Fruit fly (Drosophila melanogaster) whole organism, pupa: ENCODE results near the gene Seipin.

Source experiments
- CG10348 ChIP-seq: fragments of 200-800 bp; sonication (Bioruptor generic); IDR thresholded peaks from 2 replicates; pipeline ENCODE4 v1.3.6; 2022; ENCODE audit warnings: missing biosample characterization, missing genetic modification characterization
- CG12605 ChIP-seq: fragments of 200-800 bp; sonication (Bioruptor generic); IDR thresholded peaks from 2 replicates; pipeline ENCODE4 v1.3.6; 2022; ENCODE audit warnings: missing biosample characterization, missing genetic modification characterization
- CG13204 ChIP-seq: fragments of 200-800 bp; sonication (Bioruptor generic); optimal IDR thresholded peaks from 2 replicates; lab custom pipeline; 2018; ENCODE audit warnings: missing biosample characterization, mild to moderate bottlenecking, missing genetic modification characterization, moderate library complexity
- CG14655 ChIP-seq: fragments of 200-800 bp; sonication (Bioruptor generic); optimal IDR thresholded peaks from 3 replicates; lab custom pipeline; 2017; ENCODE audit warnings: mild to moderate bottlenecking, missing biosample characterization, missing genetic modification reagents, missing genetic modification characterization
- CG15710 ChIP-seq: fragments of 200-800 bp; sonication (Bioruptor generic); optimal IDR thresholded peaks from 2 replicates; lab custom pipeline; 2018; ENCODE audit warnings: missing biosample characterization, mild to moderate bottlenecking, missing genetic modification characterization, moderate library complexity
- CG17806 ChIP-seq: fragments of 200-800 bp; sonication (Bioruptor generic); optimal IDR thresholded peaks from 2 replicates; lab custom pipeline; 2018; ENCODE audit warnings: missing biosample characterization, mild to moderate bottlenecking, missing genetic modification characterization, moderate library complexity
- CG32121 ChIP-seq: fragments of 200-800 bp; sonication (Bioruptor generic); IDR thresholded peaks from 2 replicates; pipeline ENCODE4 v1.3.6; 2022; ENCODE audit warnings: missing biosample characterization, missing genetic modification characterization
- CG34367 ChIP-seq: fragments of 200-800 bp; sonication (Bioruptor generic); optimal IDR thresholded peaks from 2 replicates; lab custom pipeline; 2018; ENCODE audit warnings: missing biosample characterization, mild to moderate bottlenecking, missing genetic modification characterization
- CG4496 ChIP-seq: fragments of 200-800 bp; sonication (Bioruptor generic); IDR thresholded peaks from 3 replicates; pipeline ENCODE4 v1.3.6; 2022; ENCODE audit warnings: missing biosample characterization, missing genetic modification characterization
- CG8159 ChIP-seq: fragments of 200-800 bp; sonication (Bioruptor generic); optimal IDR thresholded peaks from 3 replicates; lab custom pipeline; 2018; ENCODE audit warnings: missing biosample characterization, mild to moderate bottlenecking, missing genetic modification characterization, moderate library complexity
- CG8301 ChIP-seq: fragments of 200-800 bp; sonication (Bioruptor generic); optimal IDR thresholded peaks from 2 replicates; lab custom pipeline; 2018; ENCODE audit warnings: missing biosample characterization, mild to moderate bottlenecking, missing genetic modification characterization
- CG9948 ChIP-seq: fragments of 200-800 bp; sonication (Bioruptor generic); optimal IDR thresholded peaks from 2 replicates; lab custom pipeline; 2018; ENCODE audit warnings: missing biosample characterization, mild to moderate bottlenecking, missing genetic modification characterization, moderate library complexity
- D1 ChIP-seq: fragments of 200-800 bp; sonication (Bioruptor generic); optimal IDR thresholded peaks from 2 replicates; lab custom pipeline; 2018; ENCODE audit warnings: missing biosample characterization, mild to moderate bottlenecking, missing genetic modification characterization, moderate library complexity
- EcR ChIP-seq: fragments of 200-800 bp; sonication (Bioruptor generic); optimal IDR thresholded peaks from 3 replicates; lab custom pipeline; 2019; ENCODE audit warnings: missing biosample characterization, missing genetic modification characterization, mild to moderate bottlenecking, moderate library complexity, missing genetic modification reagents
- Ets98B ChIP-seq: fragments of 200-800 bp; sonication (Bioruptor generic); IDR thresholded peaks from 2 replicates; pipeline ENCODE4 v1.3.6; 2022; ENCODE audit warnings: missing biosample characterization, missing genetic modification characterization
- Pif1A ChIP-seq: fragments of 200-800 bp; sonication (Bioruptor generic); optimal IDR thresholded peaks from 3 replicates; lab custom pipeline; 2016; ENCODE audit warnings: missing biosample characterization, missing genetic modification characterization
- Pif1B ChIP-seq: fragments of 200-800 bp; sonication (Bioruptor generic); optimal IDR thresholded peaks from 3 replicates; lab custom pipeline; 2016; ENCODE audit warnings: missing biosample characterization, missing genetic modification characterization
- Snoo ChIP-seq: fragments of 200-800 bp; sonication (Bioruptor generic); optimal IDR thresholded peaks from 3 replicates; lab custom pipeline; 2017; ENCODE audit warnings: missing biosample characterization, mild to moderate bottlenecking, missing genetic modification characterization, inconsistent platforms
- fd96Ca ChIP-seq: fragments of 200-800 bp; sonication (Bioruptor generic); IDR thresholded peaks from 3 replicates; pipeline ENCODE4 v1.3.6; 2022; ENCODE audit warnings: missing biosample characterization, missing genetic modification characterization
- gl ChIP-seq: fragments of 200-800 bp; sonication (Bioruptor generic); optimal IDR thresholded peaks from 2 replicates; lab custom pipeline; 2018; ENCODE audit warnings: missing biosample characterization, mild to moderate bottlenecking, missing genetic modification characterization
- rn ChIP-seq: fragments of 200-800 bp; sonication (Bioruptor generic); IDR thresholded peaks from 2 replicates; pipeline ENCODE4 v1.3.6; 2022; ENCODE audit warnings: missing biosample characterization, missing genetic modification characterization

Gene Seipin

dm6 chrX:2619651-2620050 lies at the start of gene Seipin, which contains the start of gene Tsp3A:
TSS of gene Seipin (plus strand) at chrX:2619799.
TSS of gene Tsp3A (minus strand) at chrX:2619738.
- peak; percentile 78 for TF ChIP-seq CG17806 (tag; lab: Kevin White, UChicago)
- peak; percentile 54 for TF ChIP-seq CG13204 (GFP tag; lab: Kevin White, UChicago)
- no peak for TF ChIP-seq Pif1A (GFP tag; lab: Kevin White, UChicago)
- TF ChIP-seq D1 (tag; lab: Kevin White, UChicago), result no peak
- TF ChIP-seq CG8301 (tag; lab: Kevin White, UChicago), result peak; percentile 86
- peak; percentile 83 for TF ChIP-seq CG32121 (GFP tag; lab: Robert Waterston, UW)
- peak; percentile 96 for TF ChIP-seq CG4496 (GFP tag; lab: Robert Waterston, UW)
- TF ChIP-seq CG8159 (tag; lab: Kevin White, UChicago), result peak; percentile 75
- 0 out of 2 replicates have a peak, but pooled peaks have one; percentile 28 for TF ChIP-seq CG10348 (GFP tag; lab: Robert Waterston, UW)
- TF ChIP-seq fd96Ca (GFP tag; lab: Robert Waterston, UW), result peak; percentile 93
- TF ChIP-seq CG34367 (tag; lab: Kevin White, UChicago), result peak; percentile 67
- TF ChIP-seq Pif1B, result peak; percentile 87
- TF ChIP-seq gl (tag; lab: Kevin White, UChicago), result peak; percentile 89
- peak; percentile 79 for TF ChIP-seq Snoo
- peak; percentile 90 for TF ChIP-seq CG12605 (GFP tag; lab: Robert Waterston, UW)
- no peak for TF ChIP-seq CG14655 (GFP tag; lab: Kevin White, UChicago)
- TF ChIP-seq Ets98B (GFP tag; lab: Robert Waterston, UW), result peak; percentile 90
- peak; percentile 72 for TF ChIP-seq CG15710 (tag; lab: Kevin White, UChicago)
- peak; percentile 57 for TF ChIP-seq CG9948 (tag; lab: Kevin White, UChicago)
- 0 out of 2 replicates have a peak, but pooled peaks have one; percentile 32 for TF ChIP-seq rn
- TF ChIP-seq EcR (GFP tag; lab: Kevin White, UChicago), result peak; percentile 16
- TF ChIP-seq, all 21 proteins: peak for 18

DNA sequence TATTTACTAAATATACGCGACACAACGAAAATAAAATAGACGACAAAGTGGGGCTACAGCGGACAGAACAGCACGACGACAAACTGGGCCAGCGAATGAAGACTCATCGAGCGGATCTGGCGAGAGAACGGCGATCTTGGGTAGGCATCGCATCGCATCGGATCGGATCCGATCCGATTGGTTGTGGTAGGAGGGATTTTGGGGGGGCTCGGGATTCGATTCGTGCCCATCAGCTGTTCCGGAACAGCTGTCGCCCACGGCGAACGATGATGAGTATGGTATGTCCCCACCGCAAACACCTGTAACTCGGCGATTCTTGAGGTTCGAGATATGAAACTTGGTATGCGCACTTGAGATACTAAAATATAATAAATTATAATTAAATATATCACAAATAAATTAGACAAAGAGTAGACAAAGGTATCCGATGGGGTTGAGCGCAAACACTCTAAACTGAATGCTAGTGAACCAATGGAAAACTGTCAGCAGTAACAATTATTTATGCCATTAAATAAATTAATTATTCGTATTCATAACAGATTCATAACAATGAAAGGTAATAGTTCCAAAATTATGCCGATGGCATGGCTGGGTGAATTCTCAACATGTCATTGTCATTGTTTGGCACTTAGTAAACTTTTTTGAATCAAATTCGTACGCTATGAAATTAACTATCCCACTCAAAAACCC lies 39.1 kb upstream of the Seipin start, which contains the start of the genes Vha36-3 and AANATL7:
Gene Vha36-3, minus strand, starts transcription at position 242 of the 690 bp plus-strand sequence.
Gene AANATL7, plus strand, starts transcription at position 640 of the 690 bp plus-strand sequence.
- TF ChIP-seq CG8301 (tag; lab: Kevin White, UChicago), result no peak
- no peak for TF ChIP-seq CG12605 (GFP tag; lab: Robert Waterston, UW)
- no peak for TF ChIP-seq fd96Ca (GFP tag; lab: Robert Waterston, UW)
- no peak for TF ChIP-seq CG4496 (GFP tag; lab: Robert Waterston, UW)
- no peak for TF ChIP-seq CG13204 (GFP tag; lab: Kevin White, UChicago)
- TF ChIP-seq Pif1B, result no peak
- TF ChIP-seq CG9948 (tag; lab: Kevin White, UChicago), result no peak
- TF ChIP-seq D1 (tag; lab: Kevin White, UChicago), result no peak
- no peak for TF ChIP-seq CG17806 (tag; lab: Kevin White, UChicago)
- TF ChIP-seq Ets98B (GFP tag; lab: Robert Waterston, UW), result no peak
- no peak for TF ChIP-seq Pif1A (GFP tag; lab: Kevin White, UChicago)
- no peak for TF ChIP-seq CG14655 (GFP tag; lab: Kevin White, UChicago)

DNA sequence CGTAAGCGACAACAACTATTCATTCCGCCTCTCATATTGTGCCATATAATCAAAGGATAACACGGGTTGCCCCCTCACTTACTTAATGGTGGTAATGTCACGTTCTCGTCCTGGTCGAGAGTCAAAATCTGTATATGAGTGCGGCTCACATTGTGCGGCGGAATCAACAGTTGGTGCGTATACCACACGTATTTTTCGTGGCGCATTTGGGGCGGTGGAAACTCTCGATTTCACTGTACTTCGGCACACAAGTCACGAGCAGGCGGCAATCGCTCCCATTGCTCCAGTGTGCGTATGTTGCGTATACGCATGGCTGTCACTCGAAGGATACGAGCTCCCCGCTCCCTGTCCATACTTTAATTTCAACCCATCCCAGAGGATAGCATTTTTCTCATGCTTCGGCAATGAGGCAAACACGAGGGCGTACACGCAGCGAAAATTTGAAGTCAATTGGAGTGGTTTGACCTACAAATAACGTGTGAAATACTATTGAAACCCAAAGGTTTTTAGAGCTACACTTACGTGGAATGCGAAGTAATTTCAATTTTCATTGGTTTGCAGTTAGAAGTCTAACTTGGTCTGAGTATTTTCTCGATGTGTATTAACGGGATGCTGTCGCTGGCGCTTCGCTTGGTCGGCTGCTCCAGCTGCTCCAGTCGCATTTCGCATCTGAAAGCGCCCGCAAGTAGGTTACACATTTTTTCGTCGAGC lies 37.7 kb upstream of the Seipin start:
- TF ChIP-seq CG34367 (tag; lab: Kevin White, UChicago) (no peak), CG32121 (GFP tag; lab: Robert Waterston, UW) (peak; percentile 76), CG15710 (tag; lab: Kevin White, UChicago) (no peak), Pif1A (GFP tag; lab: Kevin White, UChicago) (peak; percentile 47), fd96Ca (GFP tag; lab: Robert Waterston, UW) (peak; percentile 67), CG10348 (GFP tag; lab: Robert Waterston, UW) (no peak), Ets98B (GFP tag; lab: Robert Waterston, UW) (peak; percentile 43; the same call in 1 of the 2 replicates), Snoo (no peak), CG17806 (tag; lab: Kevin White, UChicago) (peak; percentile 14), CG8159 (tag; lab: Kevin White, UChicago) (peak; percentile 21), CG9948 (tag; lab: Kevin White, UChicago) (no peak), rn (no peak), CG4496 (GFP tag; lab: Robert Waterston, UW) (peak; percentile 71), CG14655 (GFP tag; lab: Kevin White, UChicago) (no peak), CG13204 (GFP tag; lab: Kevin White, UChicago) (no peak), D1 (tag; lab: Kevin White, UChicago) (no peak), CG12605 (GFP tag; lab: Robert Waterston, UW) (no peak), CG8301 (tag; lab: Kevin White, UChicago) (peak; percentile 26)

DNA sequence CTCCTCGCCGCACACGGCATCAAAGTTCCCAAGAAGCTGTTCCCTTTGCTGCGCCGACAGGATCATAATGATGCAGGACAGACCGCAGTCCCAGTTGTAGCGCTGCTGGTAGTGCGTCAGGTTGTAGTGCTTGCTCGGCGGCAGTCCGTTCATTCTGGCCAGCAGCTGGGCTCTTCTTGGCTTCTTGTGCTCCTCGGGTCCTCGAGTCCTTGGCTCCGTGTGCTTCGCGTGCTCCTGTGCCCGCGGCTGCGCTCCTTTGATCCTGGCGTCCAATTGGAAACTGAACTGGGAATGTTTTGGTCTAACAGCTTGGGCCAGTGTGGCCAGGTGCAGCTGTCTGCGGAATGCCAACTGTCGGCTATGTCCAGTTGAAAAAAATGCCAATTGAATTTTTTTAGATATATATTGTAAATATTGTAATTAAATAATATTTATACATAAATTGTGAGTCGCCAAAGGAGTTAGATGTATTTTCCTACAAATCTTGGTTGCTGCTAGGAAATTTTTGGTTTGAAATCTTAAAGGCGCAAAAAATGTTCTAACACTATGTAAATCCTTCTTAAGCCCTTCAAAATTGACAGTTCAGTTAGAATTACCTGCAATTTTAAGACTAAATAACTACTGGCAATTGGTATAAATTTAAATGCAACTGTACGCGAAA lies 34.4 kb upstream of the Seipin start, which contains the start of gene CG13760:
Gene CG13760, minus strand, starts transcription at position 645 of the 661 bp plus-strand sequence.
- TF ChIP-seq EcR (GFP tag; lab: Kevin White, UChicago), result no peak
- no peak for TF ChIP-seq CG14655 (GFP tag; lab: Kevin White, UChicago)
- no peak for TF ChIP-seq CG34367 (tag; lab: Kevin White, UChicago)
- TF ChIP-seq CG13204 (GFP tag; lab: Kevin White, UChicago), result no peak
- no peak for TF ChIP-seq CG8301 (tag; lab: Kevin White, UChicago)
- no peak for TF ChIP-seq Snoo
- TF ChIP-seq CG8159 (tag; lab: Kevin White, UChicago), result no peak
- TF ChIP-seq CG32121 (GFP tag; lab: Robert Waterston, UW), result no peak
- no peak for TF ChIP-seq CG12605 (GFP tag; lab: Robert Waterston, UW)
- no peak for TF ChIP-seq CG15710 (tag; lab: Kevin White, UChicago)
- TF ChIP-seq, all 21 proteins: peak for 0
